Fruit fly (Drosophila melanogaster) whole organism, embryonic: Measurements from ENCODE around the gene CG1628.

Experiments
- Ada2b ChIP-seq: fragments of 200-800 bp; sonication (Bioruptor generic); IDR thresholded peaks from 2 replicates; pipeline ENCODE4 v1.3.6; 2022; ENCODE audit warnings: missing biosample characterization, missing genetic modification characterization
- Asciz ChIP-seq: fragments of 200-800 bp; sonication (Bioruptor generic); optimal IDR thresholded peaks from 2 replicates; lab custom pipeline; 2017; ENCODE audit warnings: missing biosample characterization, mild to moderate bottlenecking, missing genetic modification characterization, missing genetic modification reagents
- Bdp1 ChIP-seq: fragments of 200-800 bp; sonication (Bioruptor generic); optimal IDR thresholded peaks from 3 replicates; lab custom pipeline; 2016; ENCODE audit warnings: missing biosample characterization, missing genetic modification characterization
- BtbVII ChIP-seq: fragments of 200-800 bp; sonication (Bioruptor generic); optimal IDR thresholded peaks from 3 replicates; lab custom pipeline; 2017; ENCODE audit warnings: missing biosample characterization, mild to moderate bottlenecking, missing genetic modification characterization
- CG10274 ChIP-seq: fragments of 200-800 bp; sonication (Bioruptor generic); optimal IDR thresholded peaks from 3 replicates; lab custom pipeline; 2017; ENCODE audit warnings: missing biosample characterization, mild to moderate bottlenecking, missing genetic modification characterization
- CG10321 ChIP-seq: fragments of 200-800 bp; sonication (Bioruptor generic); IDR thresholded peaks from 2 replicates; pipeline ENCODE4 v1.3.6; 2022; ENCODE audit warnings: missing biosample characterization, missing genetic modification characterization
- CG10565 ChIP-seq: fragments of 200-800 bp; sonication (Bioruptor generic); optimal IDR thresholded peaks from 3 replicates; lab custom pipeline; 2016; ENCODE audit warnings: missing biosample characterization, mild to moderate bottlenecking, missing genetic modification characterization
- CG13123 ChIP-seq: fragments of 200-800 bp; sonication (Bioruptor generic); optimal IDR thresholded peaks from 2 replicates; lab custom pipeline; 2016; ENCODE audit warnings: missing biosample characterization, missing genetic modification characterization
- CG14441 ChIP-seq: fragments of 200-800 bp; sonication (Bioruptor generic); IDR thresholded peaks from 2 replicates; pipeline ENCODE4 v1.3.6; 2022; ENCODE audit warnings: missing biosample characterization, missing genetic modification characterization
- CG1602 ChIP-seq: fragments of 200-800 bp; sonication (Bioruptor generic); optimal IDR thresholded peaks from 3 replicates; lab custom pipeline; 2016; ENCODE audit warnings: missing biosample characterization, missing genetic modification characterization
- CG18619 ChIP-seq: fragments of 200-800 bp; sonication (Bioruptor generic); optimal IDR thresholded peaks from 3 replicates; lab custom pipeline; 2017; ENCODE audit warnings: missing biosample characterization, mild to moderate bottlenecking, missing genetic modification characterization
- CG2678 ChIP-seq: fragments of 200-800 bp; sonication (Bioruptor generic); optimal IDR thresholded peaks from 3 replicates; lab custom pipeline; 2019; ENCODE audit warnings: missing biosample characterization, mild to moderate bottlenecking, missing genetic modification characterization, moderate library complexity
- CG31388 ChIP-seq: fragments of 200-800 bp; sonication (Bioruptor generic); optimal IDR thresholded peaks from 2 replicates; lab custom pipeline; 2016; ENCODE audit warnings: missing biosample characterization, missing genetic modification characterization
- CG33557 ChIP-seq: fragments of 200-800 bp; sonication (Bioruptor generic); optimal IDR thresholded peaks from 2 replicates; lab custom pipeline; 2019; ENCODE audit warnings: missing biosample characterization, mild to moderate bottlenecking, missing genetic modification characterization, moderate library complexity
- CG34422 ChIP-seq: fragments of 200-800 bp; sonication (Bioruptor generic); IDR thresholded peaks from 3 replicates; pipeline ENCODE4 v1.3.6; 2022; ENCODE audit warnings: missing biosample characterization, missing genetic modification characterization
- CG5245 ChIP-seq: fragments of 200-800 bp; sonication (Bioruptor generic); optimal IDR thresholded peaks from 3 replicates; lab custom pipeline; 2016; ENCODE audit warnings: missing biosample characterization, missing genetic modification characterization
- CG7357 ChIP-seq: fragments of 200-800 bp; sonication (Bioruptor generic); IDR thresholded peaks from 3 replicates; pipeline ENCODE4 v1.3.6; 2022; ENCODE audit warnings: missing biosample characterization, missing genetic modification characterization
- CG7372 ChIP-seq: fragments of 200-800 bp; sonication (Bioruptor generic); IDR thresholded peaks from 2 replicates; pipeline ENCODE4 v1.3.6; 2022; ENCODE audit warnings: missing biosample characterization, missing genetic modification characterization
- CG7928 ChIP-seq: fragments of 200-800 bp; sonication (Bioruptor generic); optimal IDR thresholded peaks from 2 replicates; lab custom pipeline; 2017; ENCODE audit warnings: missing biosample characterization, mild to moderate bottlenecking, missing genetic modification characterization
- CG8089 ChIP-seq: fragments of 200-800 bp; sonication (Bioruptor generic); optimal IDR thresholded peaks from 3 replicates; lab custom pipeline; 2016; ENCODE audit warnings: missing biosample characterization, missing genetic modification characterization
- CG8944 ChIP-seq: fragments of 200-800 bp; sonication (Bioruptor generic); optimal IDR thresholded peaks from 3 replicates; lab custom pipeline; 2016; ENCODE audit warnings: missing biosample characterization, missing genetic modification characterization
- CHES-1-like ChIP-seq: fragments of 200-800 bp; sonication (Bioruptor generic); optimal IDR thresholded peaks from 2 replicates; lab custom pipeline; 2016; ENCODE audit warnings: missing biosample characterization, missing genetic modification characterization
- D ChIP-seq, 2 experiments: fragments of 200-800 bp in 1 of 2; fragments of >200 bp in 1 of 2; sonication (Bioruptor generic) in 1 of 2; optimal IDR thresholded peaks; 2 replicates in 1 of 2; 3 replicates in 1 of 2; lab custom pipeline; 2017; ENCODE audit warnings: mild to moderate bottlenecking in 1 of 2, missing biosample characterization in 1 of 2, missing genetic modification characterization in 1 of 2, missing genetic modification reagents in 1 of 2
- ERR ChIP-seq: fragments of 200-800 bp; sonication (Bioruptor generic); optimal IDR thresholded peaks from 2 replicates; lab custom pipeline; 2016; ENCODE audit warnings: missing biosample characterization, missing genetic modification characterization
- H2.0 ChIP-seq: fragments of 200-800 bp; sonication (Bioruptor generic); IDR thresholded peaks from 2 replicates; pipeline ENCODE4 v1.3.6; 2022; ENCODE audit warnings: missing biosample characterization, missing genetic modification characterization
- HLH3B ChIP-seq: fragments of 200-800 bp; sonication (Bioruptor generic); IDR thresholded peaks from 2 replicates; pipeline ENCODE4 v1.3.6; 2022; ENCODE audit warnings: missing biosample characterization, missing genetic modification characterization
- Hr39 ChIP-seq: fragments of >200 bp; optimal IDR thresholded peaks from 2 replicates; lab custom pipeline; 2017
- MESR4 ChIP-seq: fragments of 200-800 bp; sonication (Bioruptor generic); optimal IDR thresholded peaks from 2 replicates; lab custom pipeline; 2018; ENCODE audit warnings: missing biosample characterization, mild to moderate bottlenecking, missing genetic modification characterization, moderate library complexity
- Med ChIP-seq: fragments of 200-800 bp; sonication (Bioruptor generic); peaks from one replicate; lab custom pipeline; 2016; ENCODE audit warnings: missing biosample characterization, missing genetic modification characterization, mild to moderate bottlenecking, inconsistent platforms, moderate library complexity
- Nf-YB ChIP-seq: fragments of 200-800 bp; sonication (Bioruptor generic); optimal IDR thresholded peaks from 3 replicates; lab custom pipeline; 2019; ENCODE audit warnings: missing biosample characterization, mild to moderate bottlenecking, missing genetic modification characterization, moderate library complexity
- Nf-YC ChIP-seq: fragments of 200-800 bp; optimal IDR thresholded peaks from 3 replicates; lab custom pipeline; 2019; ENCODE audit warnings: missing biosample characterization, mild to moderate bottlenecking, missing genetic modification characterization, moderate library complexity
- Taf1 ChIP-seq: fragments of 200-800 bp; sonication (Bioruptor generic); IDR thresholded peaks from 2 replicates; pipeline ENCODE4 v1.3.6; 2022; ENCODE audit warnings: missing biosample characterization, missing genetic modification characterization
- YL-1 ChIP-seq: fragments of 200-800 bp; sonication (Bioruptor generic); optimal IDR thresholded peaks from 3 replicates; lab custom pipeline; 2017; ENCODE audit warnings: missing biosample characterization, mild to moderate bottlenecking, missing genetic modification characterization
- ara ChIP-seq: fragments of 200-800 bp; sonication (Bioruptor generic); IDR thresholded peaks from 2 replicates; pipeline ENCODE4 v1.3.6; 2022; ENCODE audit warnings: missing biosample characterization, missing genetic modification characterization
- az2 ChIP-seq: fragments of 200-800 bp; sonication (Bioruptor generic); optimal IDR thresholded peaks from 3 replicates; lab custom pipeline; 2016; ENCODE audit warnings: missing biosample characterization, missing genetic modification characterization
- cas ChIP-seq: fragments of 200-800 bp; sonication (Bioruptor generic); IDR thresholded peaks from 2 replicates; pipeline ENCODE4 v1.3.6; 2022; ENCODE audit warnings: missing biosample characterization, missing genetic modification characterization
- dimm ChIP-seq: fragments of 200-800 bp; sonication (Bioruptor generic); IDR thresholded peaks from 2 replicates; pipeline ENCODE4 v1.3.6; 2022; ENCODE audit warnings: missing biosample characterization, missing genetic modification characterization
- gcm ChIP-seq: fragments of 200-800 bp; sonication (Bioruptor generic); optimal IDR thresholded peaks from 2 replicates; lab custom pipeline; 2019; ENCODE audit warnings: missing biosample characterization, mild to moderate bottlenecking, missing genetic modification characterization, moderate library complexity
- gro ChIP-seq: fragments of 200-800 bp; sonication (Bioruptor generic); optimal IDR thresholded peaks from 2 replicates; lab custom pipeline; 2016; ENCODE audit warnings: missing biosample characterization, missing genetic modification characterization
- gt ChIP-seq: fragments of 200-800 bp; sonication (Bioruptor generic); IDR thresholded peaks from 2 replicates; pipeline ENCODE4 v1.3.6; 2022; ENCODE audit warnings: missing biosample characterization, missing genetic modification characterization
- knrl ChIP-seq: fragments of 200-800 bp; sonication (Bioruptor generic); IDR thresholded peaks from 3 replicates; pipeline ENCODE4 v1.3.6; 2022; ENCODE audit warnings: missing biosample characterization, missing genetic modification characterization; ENCODE audit not compliant: partially characterized antibody
- lilli ChIP-seq: fragments of 200-800 bp; sonication (Bioruptor generic); optimal IDR thresholded peaks from 3 replicates; lab custom pipeline; 2016; ENCODE audit warnings: missing biosample characterization, missing genetic modification characterization
- lmd ChIP-seq: fragments of 200-800 bp; sonication (Bioruptor generic); IDR thresholded peaks from 2 replicates; pipeline ENCODE4 v1.3.6; 2022; ENCODE audit warnings: missing biosample characterization, missing genetic modification characterization
- nerfin-2 ChIP-seq: fragments of 200-800 bp; sonication (Bioruptor generic); IDR thresholded peaks from 2 replicates; pipeline ENCODE4 v1.3.6; 2022; ENCODE audit warnings: missing biosample characterization, missing genetic modification characterization; ENCODE audit not compliant: partially characterized antibody
- pho ChIP-seq: fragments of 200-800 bp; sonication (Bioruptor generic); optimal IDR thresholded peaks from 2 replicates; lab custom pipeline; 2016; ENCODE audit warnings: missing biosample characterization, missing genetic modification characterization
- phol ChIP-seq: fragments of 200-800 bp; sonication (Bioruptor generic); optimal IDR thresholded peaks from 3 replicates; lab custom pipeline; 2018; ENCODE audit warnings: missing biosample characterization, mild to moderate bottlenecking, missing genetic modification characterization, moderate library complexity
- row ChIP-seq: fragments of 200-800 bp; sonication (Bioruptor generic); IDR thresholded peaks from 3 replicates; pipeline ENCODE4 v1.3.6; 2022; ENCODE audit warnings: missing biosample characterization, missing genetic modification characterization
- shn ChIP-seq: fragments of 200-800 bp; sonication (Bioruptor generic); optimal IDR thresholded peaks from 3 replicates; lab custom pipeline; 2016; ENCODE audit warnings: missing biosample characterization, missing genetic modification characterization
- sima ChIP-seq: fragments of 200-800 bp; sonication (Bioruptor generic); optimal IDR thresholded peaks from 2 replicates; lab custom pipeline; 2016; ENCODE audit warnings: missing biosample characterization, missing genetic modification characterization
- so ChIP-seq: fragments of 200-800 bp; sonication (Bioruptor generic); IDR thresholded peaks from 3 replicates; pipeline ENCODE4 v1.3.6; 2022; ENCODE audit warnings: missing biosample characterization, missing genetic modification characterization
- toy ChIP-seq: fragments of 200-800 bp; sonication (Bioruptor generic); IDR thresholded peaks from 2 replicates; pipeline ENCODE4 v1.3.6; 2022; ENCODE audit warnings: missing biosample characterization, missing genetic modification characterization

The CG1628 gene

DNA sequence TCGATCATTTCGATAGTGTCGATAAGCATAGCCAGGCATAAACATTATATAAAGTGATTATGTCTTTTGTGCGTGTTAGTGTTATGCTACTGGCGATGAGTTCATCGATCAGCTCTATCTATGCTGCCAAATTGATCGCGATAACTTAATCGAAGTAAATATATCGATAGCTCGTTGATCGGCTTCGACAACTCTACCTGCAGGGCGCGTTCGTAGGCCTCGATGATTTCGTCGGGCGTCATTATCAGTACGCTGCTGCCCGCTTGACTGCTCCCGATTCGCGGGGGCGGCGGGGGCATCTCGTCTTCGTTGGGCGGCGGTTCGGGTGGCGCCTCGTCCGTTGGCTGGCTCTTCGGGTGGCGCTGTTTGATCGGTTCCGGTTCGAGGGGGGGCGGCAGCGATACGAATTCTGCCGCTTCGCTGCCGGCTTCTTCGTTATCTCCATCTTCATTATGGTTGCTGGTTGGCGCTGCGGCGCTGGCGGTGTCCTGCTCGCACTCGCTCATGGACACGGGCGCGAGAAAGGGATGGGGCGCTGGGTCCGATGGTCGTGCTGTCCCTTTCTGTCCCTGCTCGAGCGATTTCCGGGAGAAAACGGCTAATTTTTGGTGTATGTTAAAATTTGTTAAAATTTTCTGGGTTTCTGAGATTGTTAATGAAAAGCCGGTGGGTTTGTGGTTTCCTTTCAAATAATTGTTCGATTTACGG lies at the start of gene CG1628 (continued):
- no peak for TF ChIP-seq CG8944
- no peak for TF ChIP-seq dimm (GFP tag; lab: Robert Waterston, UW)
- TF ChIP-seq lilli (GFP tag; lab: Kevin White, UChicago) = no peak
- TF ChIP-seq gcm = no peak
- TF ChIP-seq CG2678 = peak; percentile 7
- no peak for TF ChIP-seq H2.0 (GFP tag; lab: Robert Waterston, UW)
- no peak; the same call in 2 of the 3 replicates for TF ChIP-seq knrl (GFP tag; lab: Robert Waterston, UW)
- TF ChIP-seq gro = no peak
- no peak for TF ChIP-seq toy (GFP tag; lab: Robert Waterston, UW)
- TF ChIP-seq Nf-YC (tag; lab: Kevin White, UChicago) = peak; percentile 79
- TF ChIP-seq CG31388 (GFP tag; lab: Kevin White, UChicago) = no peak
- TF ChIP-seq BtbVII = no peak
- no peak for TF ChIP-seq Asciz (GFP tag; lab: Kevin White, UChicago)
- TF ChIP-seq CG8089 (GFP tag; lab: Kevin White, UChicago) = no peak
- TF ChIP-seq cas (GFP tag; lab: Robert Waterston, UW) = no peak
- TF ChIP-seq shn (GFP tag; lab: Kevin White, UChicago) = no peak
- no peak for TF ChIP-seq CG18619 (GFP tag; lab: Kevin White, UChicago)
- no peak for TF ChIP-seq CHES-1-like (GFP tag; lab: Kevin White, UChicago)
- TF ChIP-seq Hr39 (lab: Kevin White, UChicago) = no peak
- TF ChIP-seq CG7372 = no peak
- TF ChIP-seq nerfin-2 = peak; percentile 39
- TF ChIP-seq phol = peak; percentile 56
- no peak for TF ChIP-seq CG10274 (GFP tag; lab: Kevin White, UChicago)
- TF ChIP-seq so (GFP tag; lab: Robert Waterston, UW) = 0 out of 3 replicates have a peak, but pooled peaks have one; percentile 45
- TF ChIP-seq CG1602 (GFP tag; lab: Kevin White, UChicago) = no peak
- TF ChIP-seq Ada2b (GFP tag; lab: Robert Waterston, UW) = no peak
- TF ChIP-seq ara = no peak
- peak; percentile 80 for TF ChIP-seq Nf-YB (GFP tag; lab: Kevin White, UChicago)
- no peak; the same call in 2 of the 3 replicates for TF ChIP-seq row
- TF ChIP-seq pho (GFP tag; lab: Kevin White, UChicago) = peak; percentile 4
- TF ChIP-seq CG5245 (GFP tag; lab: Kevin White, UChicago) = no peak
- no peak for TF ChIP-seq az2
- no peak for TF ChIP-seq YL-1 (GFP tag; lab: Kevin White, UChicago)
- TF ChIP-seq Med (GFP tag; lab: Kevin White, UChicago) = peak; percentile 73
- 0 out of 2 replicates have a peak, but pooled peaks have one; percentile 42 for TF ChIP-seq HLH3B (GFP tag; lab: Robert Waterston, UW)
- no peak for TF ChIP-seq sima (GFP tag; lab: Kevin White, UChicago)
- TF ChIP-seq CG7928 (GFP tag; lab: Kevin White, UChicago) = no peak
- no peak for TF ChIP-seq D (optimal IDR thresholded peaks at IDR 0.05; lab: Kevin White, UChicago)
- TF ChIP-seq D (GFP tag; optimal IDR thresholded peaks at IDR 0.05; lab: Kevin White, UChicago) = no peak
- peak; percentile 94 for TF ChIP-seq CG10321 (GFP tag; lab: Robert Waterston, UW)
- TF ChIP-seq ERR = no peak
- peak; percentile 60; the same call in 1 of the 3 replicates for TF ChIP-seq CG34422 (GFP tag; lab: Robert Waterston, UW)
- no peak for TF ChIP-seq lmd (GFP tag; lab: Robert Waterston, UW)
- no peak for TF ChIP-seq CG13123
- TF ChIP-seq CG33557 (GFP tag; lab: Kevin White, UChicago) = peak; percentile 8
- TF ChIP-seq CG7357 (GFP tag; lab: Robert Waterston, UW) = no peak
- no peak for TF ChIP-seq gt (GFP tag; lab: Robert Waterston, UW)
- TF ChIP-seq Bdp1 = no peak
- no peak for TF ChIP-seq CG10565 (GFP tag; lab: Kevin White, UChicago)
- TF ChIP-seq CG14441 (GFP tag; lab: Robert Waterston, UW) = peak; percentile 45; the same call in 1 of the 2 replicates
- no peak for TF ChIP-seq Taf1 (GFP tag; lab: Robert Waterston, UW)
- TF ChIP-seq MESR4 = no peak
